Fruit fly (Drosophila melanogaster) whole organism, embryonic: ENCODE data around the gene Ide.

Experiments
- Asciz ChIP-seq: fragments of 200-800 bp; sonication (Bioruptor generic); optimal IDR thresholded peaks from 2 replicates; lab custom pipeline; 2017; ENCODE audit warnings: missing biosample characterization, mild to moderate bottlenecking, missing genetic modification characterization, missing genetic modification reagents
- BtbVII ChIP-seq: fragments of 200-800 bp; sonication (Bioruptor generic); optimal IDR thresholded peaks from 3 replicates; lab custom pipeline; 2017; ENCODE audit warnings: missing biosample characterization, mild to moderate bottlenecking, missing genetic modification characterization
- CG11560 ChIP-seq: fragments of 200-800 bp; sonication (Bioruptor generic); IDR thresholded peaks from 3 replicates; pipeline ENCODE4 v1.3.6; 2022; ENCODE audit warnings: missing biosample characterization, missing genetic modification characterization
- CG11723 ChIP-seq: fragments of 200-800 bp; sonication (Bioruptor generic); optimal IDR thresholded peaks from 2 replicates; lab custom pipeline; 2017; ENCODE audit warnings: missing biosample characterization, mild to moderate bottlenecking, missing genetic modification characterization
- CG12219 ChIP-seq: fragments of 200-800 bp; sonication (Bioruptor generic); optimal IDR thresholded peaks from 3 replicates; lab custom pipeline; 2018; ENCODE audit warnings: missing biosample characterization, mild to moderate bottlenecking, missing genetic modification characterization
- CG13424 ChIP-seq: fragments of 200-800 bp; sonication (Bioruptor generic); optimal IDR thresholded peaks from 2 replicates; lab custom pipeline; 2019; ENCODE audit warnings: missing biosample characterization, mild to moderate bottlenecking, missing genetic modification characterization, moderate library complexity
- CG13624 ChIP-seq: fragments of 200-800 bp; sonication (Bioruptor generic); optimal IDR thresholded peaks from 2 replicates; lab custom pipeline; 2016; ENCODE audit warnings: missing biosample characterization, missing genetic modification characterization
- CG16779 ChIP-seq: fragments of 200-800 bp; sonication (Bioruptor generic); IDR thresholded peaks from 2 replicates; pipeline ENCODE4 v1.3.6; 2022; ENCODE audit warnings: missing biosample characterization, missing genetic modification characterization
- CG18476 ChIP-seq: fragments of 200-800 bp; sonication (Bioruptor generic); optimal IDR thresholded peaks from 2 replicates; lab custom pipeline; 2016; ENCODE audit warnings: missing biosample characterization, mild to moderate bottlenecking, missing genetic modification characterization
- CG2712 ChIP-seq: fragments of 200-800 bp; optimal IDR thresholded peaks from 3 replicates; lab custom pipeline; 2019; ENCODE audit warnings: missing biosample characterization, mild to moderate bottlenecking, missing genetic modification characterization, moderate library complexity
- CG2875 ChIP-seq: fragments of 200-800 bp; sonication (Bioruptor generic); optimal IDR thresholded peaks from 2 replicates; lab custom pipeline; 2017; ENCODE audit warnings: missing biosample characterization, mild to moderate bottlenecking, missing genetic modification characterization, missing genetic modification reagents
- CG2889 ChIP-seq: fragments of 200-800 bp; sonication (Bioruptor generic); IDR thresholded peaks from 3 replicates; pipeline ENCODE4 v1.3.6; 2022; ENCODE audit warnings: missing biosample characterization, missing genetic modification characterization
- CG31365 ChIP-seq: fragments of 200-800 bp; sonication (Bioruptor generic); optimal IDR thresholded peaks from 2 replicates; lab custom pipeline; 2018; ENCODE audit warnings: missing biosample characterization, mild to moderate bottlenecking, missing genetic modification characterization
- CG3281 ChIP-seq: fragments of 200-800 bp; sonication (Bioruptor generic); optimal IDR thresholded peaks from 3 replicates; lab custom pipeline; 2017; ENCODE audit warnings: missing biosample characterization, mild to moderate bottlenecking, missing genetic modification characterization
- CG3407 ChIP-seq: fragments of 200-800 bp; sonication (Bioruptor generic); optimal IDR thresholded peaks from 2 replicates; lab custom pipeline; 2018; ENCODE audit warnings: missing biosample characterization, mild to moderate bottlenecking, missing genetic modification characterization
- CG3847 ChIP-seq: fragments of 200-800 bp; sonication (Bioruptor generic); IDR thresholded peaks from 2 replicates; pipeline ENCODE4 v1.3.6; 2022; ENCODE audit warnings: missing biosample characterization, missing genetic modification characterization
- CG4404 ChIP-seq: fragments of 200-800 bp; sonication (Bioruptor generic); IDR thresholded peaks from 2 replicates; pipeline ENCODE4 v1.3.6; 2022; ENCODE audit warnings: missing biosample characterization, missing genetic modification characterization
- CG4730 ChIP-seq: fragments of 200-800 bp; sonication (Bioruptor generic); IDR thresholded peaks from 2 replicates; pipeline ENCODE4 v1.3.6; 2022; ENCODE audit warnings: missing biosample characterization, missing genetic modification characterization
- CG4854 ChIP-seq: fragments of 200-800 bp; sonication (Bioruptor generic); optimal IDR thresholded peaks from 2 replicates; lab custom pipeline; 2016; ENCODE audit warnings: missing biosample characterization, missing genetic modification characterization, inconsistent platforms
- CG6175 ChIP-seq: fragments of 200-800 bp; sonication (Bioruptor generic); IDR thresholded peaks from 3 replicates; pipeline ENCODE4 v1.3.6; 2022; ENCODE audit warnings: missing biosample characterization, missing genetic modification characterization
- CG8388 ChIP-seq: fragments of 200-800 bp; sonication (Bioruptor generic); optimal IDR thresholded peaks from 2 replicates; lab custom pipeline; 2019; ENCODE audit warnings: missing biosample characterization, mild to moderate bottlenecking, missing genetic modification characterization, moderate library complexity
- CrebB ChIP-seq: fragments of 200-800 bp; sonication (Bioruptor generic); optimal IDR thresholded peaks from 3 replicates; lab custom pipeline; 2018; ENCODE audit warnings: missing biosample characterization, mild to moderate bottlenecking, missing genetic modification characterization
- ERR ChIP-seq: fragments of 200-800 bp; sonication (Bioruptor generic); optimal IDR thresholded peaks from 2 replicates; lab custom pipeline; 2016; ENCODE audit warnings: missing biosample characterization, missing genetic modification characterization
- Fer1 ChIP-seq: fragments of 200-800 bp; sonication (Bioruptor generic); optimal IDR thresholded peaks from 2 replicates; lab custom pipeline; 2017; ENCODE audit warnings: missing biosample characterization, mild to moderate bottlenecking, missing genetic modification characterization
- Hmr ChIP-seq: fragments of 200-800 bp; sonication (Bioruptor generic); optimal IDR thresholded peaks from 3 replicates; lab custom pipeline; 2017; ENCODE audit warnings: mild to moderate bottlenecking, missing biosample characterization, missing genetic modification reagents, missing genetic modification characterization
- Hmx ChIP-seq: fragments of 200-800 bp; sonication (Bioruptor generic); optimal IDR thresholded peaks from 2 replicates; lab custom pipeline; 2016; ENCODE audit warnings: missing biosample characterization, missing genetic modification characterization
- Oaz ChIP-seq: fragments of 200-800 bp; sonication (Bioruptor generic); IDR thresholded peaks from 2 replicates; pipeline ENCODE4 v1.3.6; 2022; ENCODE audit warnings: missing biosample characterization, missing genetic modification characterization
- Sin3A ChIP-seq: fragments of >200 bp; optimal IDR thresholded peaks from 2 replicates; lab custom pipeline; 2018
- Six4 ChIP-seq: fragments of 200-800 bp; sonication (Bioruptor generic); optimal IDR thresholded peaks from 2 replicates; lab custom pipeline; 2016; ENCODE audit warnings: missing biosample characterization, missing genetic modification characterization
- Taf1 ChIP-seq: fragments of 200-800 bp; sonication (Bioruptor generic); IDR thresholded peaks from 2 replicates; pipeline ENCODE4 v1.3.6; 2022; ENCODE audit warnings: missing biosample characterization, missing genetic modification characterization
- ap ChIP-seq: fragments of 200-800 bp; sonication (Bioruptor generic); IDR thresholded peaks from 2 replicates; pipeline ENCODE4 v1.3.6; 2022; ENCODE audit warnings: missing biosample characterization, missing genetic modification characterization
- chm ChIP-seq: fragments of 200-800 bp; sonication (Bioruptor generic); IDR thresholded peaks from 2 replicates; pipeline ENCODE4 v1.3.6; 2022; ENCODE audit warnings: missing biosample characterization, missing genetic modification characterization
- dati ChIP-seq: fragments of 200-800 bp; sonication (Bioruptor generic); IDR thresholded peaks from 2 replicates; pipeline ENCODE4 v1.3.6; 2022; ENCODE audit warnings: missing biosample characterization, missing genetic modification characterization
- emc ChIP-seq: fragments of 200-800 bp; sonication (Bioruptor generic); optimal IDR thresholded peaks from 2 replicates; lab custom pipeline; 2016; ENCODE audit warnings: missing biosample characterization, missing genetic modification characterization
- exex ChIP-seq: fragments of 200-800 bp; sonication (Bioruptor generic); optimal IDR thresholded peaks from 4 replicates; lab custom pipeline; 2018; ENCODE audit warnings: missing biosample characterization, mild to moderate bottlenecking, missing genetic modification characterization, moderate library complexity
- fd3F ChIP-seq: fragments of 200-800 bp; sonication (Bioruptor generic); optimal IDR thresholded peaks from 2 replicates; lab custom pipeline; 2018; ENCODE audit warnings: missing biosample characterization, mild to moderate bottlenecking, missing genetic modification characterization, moderate library complexity
- hth ChIP-seq: fragments of >200 bp; optimal IDR thresholded peaks from 2 replicates; lab custom pipeline; 2017; ENCODE audit warnings: inconsistent platforms
- kay ChIP-seq: fragments of 200-800 bp; sonication (Bioruptor generic); optimal IDR thresholded peaks from 2 replicates; lab custom pipeline; 2016; ENCODE audit warnings: missing biosample characterization, missing genetic modification characterization
- nom ChIP-seq: fragments of 200-800 bp; sonication (Bioruptor generic); optimal IDR thresholded peaks from 2 replicates; lab custom pipeline; 2017; ENCODE audit warnings: missing biosample characterization, missing genetic modification characterization, mild to moderate bottlenecking, moderate library complexity, missing genetic modification reagents
- odd ChIP-seq: fragments of 200-800 bp; sonication (Bioruptor generic); optimal IDR thresholded peaks from 2 replicates; lab custom pipeline; 2017; ENCODE audit warnings: missing biosample characterization, mild to moderate bottlenecking, missing genetic modification characterization
- p53 ChIP-seq: fragments of 200-800 bp; sonication (Bioruptor generic); optimal IDR thresholded peaks from 2 replicates; lab custom pipeline; 2016; ENCODE audit warnings: missing biosample characterization, missing genetic modification characterization
- pho ChIP-seq: fragments of 200-800 bp; sonication (Bioruptor generic); optimal IDR thresholded peaks from 2 replicates; lab custom pipeline; 2016; ENCODE audit warnings: missing biosample characterization, missing genetic modification characterization
- psq ChIP-seq: fragments of 200-800 bp; sonication (Bioruptor generic); optimal IDR thresholded peaks from 2 replicates; lab custom pipeline; 2017; ENCODE audit warnings: missing biosample characterization, missing genetic modification characterization
- sc ChIP-seq, 3 experiments: fragments of >200 bp in 2 of 3; fragments of 200-800 bp in 1 of 3; sonication (Bioruptor generic) in 1 of 3; optimal IDR thresholded peaks; 2 replicates in 2 of 3; 3 replicates in 1 of 3; lab custom pipeline; 2017; ENCODE audit warnings: mild to moderate bottlenecking in 1 of 3, missing biosample characterization in 1 of 3, missing genetic modification characterization in 1 of 3, missing genetic modification reagents in 1 of 3
- seq ChIP-seq: fragments of 200-800 bp; sonication (Bioruptor generic); IDR thresholded peaks from 2 replicates; pipeline ENCODE4 v1.3.6; 2022; ENCODE audit warnings: missing biosample characterization, missing genetic modification characterization
- sim ChIP-seq: fragments of 200-800 bp; sonication (Bioruptor generic); IDR thresholded peaks from 2 replicates; pipeline ENCODE4 v1.3.6; 2022; ENCODE audit warnings: missing biosample characterization, missing genetic modification characterization
- sna ChIP-seq: fragments of 200-800 bp; sonication (Bioruptor generic); IDR thresholded peaks from 2 replicates; pipeline ENCODE4 v1.3.6; 2022; ENCODE audit warnings: missing biosample characterization, missing genetic modification characterization; ENCODE audit not compliant: partially characterized antibody
- stwl ChIP-seq: fragments of 200-800 bp; sonication (Bioruptor generic); optimal IDR thresholded peaks from 3 replicates; lab custom pipeline; 2018; ENCODE audit warnings: missing biosample characterization, mild to moderate bottlenecking, missing genetic modification characterization, moderate library complexity
- tio ChIP-seq: fragments of 200-800 bp; sonication (Bioruptor generic); optimal IDR thresholded peaks from 2 replicates; lab custom pipeline; 2017; ENCODE audit warnings: missing biosample characterization, missing genetic modification characterization, inconsistent platforms
- zfh1 ChIP-seq: fragments of 200-800 bp; sonication (Bioruptor generic); IDR thresholded peaks from 3 replicates; pipeline ENCODE4 v1.3.6; 2022; ENCODE audit warnings: missing biosample characterization, missing genetic modification characterization

Gene Ide

dm6 chr3L:20401026-20401912, 25.6 kb upstream of the Ide start, which contains the start of gene trbl (continued):
- TF ChIP-seq stwl (peak; percentile 31), CG31365 (peak; percentile 71), CG6175 (GFP tag; lab: Robert Waterston, UW) (no peak), hth (lab: Kevin White, UChicago) (no peak), Oaz (GFP tag; lab: Robert Waterston, UW) (no peak), pho (GFP tag; lab: Kevin White, UChicago) (no peak), CG3407 (peak; percentile 24), exex (tag; lab: Kevin White, UChicago) (peak; percentile 77), fd3F (GFP tag; lab: Kevin White, UChicago) (no peak), Hmr (GFP tag; lab: Kevin White, UChicago) (peak; percentile 59), CG3281 (GFP tag; lab: Kevin White, UChicago) (peak; percentile 47), p53 (no peak), sna (0 out of 2 replicates have a peak, but pooled peaks have one; percentile 55), CG2889 (GFP tag; lab: Robert Waterston, UW) (no peak), Sin3A (lab: Kevin White, UChicago) (no peak), CG13624 (peak; percentile 69), seq (GFP tag; lab: Robert Waterston, UW) (peak; percentile 69; the same call in 1 of the 2 replicates), CG8388 (GFP tag; lab: Kevin White, UChicago) (no peak), ERR (GFP tag; lab: Kevin White, UChicago) (no peak), CG3847 (GFP tag; lab: Robert Waterston, UW) (no peak), dati (0 out of 2 replicates have a peak, but pooled peaks have one; percentile 34), tio (no peak), CG4404 (GFP tag; lab: Robert Waterston, UW) (no peak), nom (GFP tag; lab: Kevin White, UChicago) (peak; percentile 58), CG12219 (GFP tag; lab: Kevin White, UChicago) (peak; percentile 18), CG4730 (GFP tag; lab: Robert Waterston, UW) (no peak), psq (GFP tag; lab: Kevin White, UChicago) (peak; percentile 83), kay (GFP tag; lab: Kevin White, UChicago) (no peak), Six4 (GFP tag; lab: Kevin White, UChicago) (no peak), CG18476 (GFP tag; lab: Kevin White, UChicago) (no peak), odd (GFP tag; lab: Kevin White, UChicago) (no peak), CG16779 (no peak), sim (GFP tag; lab: Robert Waterston, UW) (no peak), BtbVII (GFP tag; lab: Kevin White, UChicago) (peak; percentile 66), CG13424 (tag; lab: Kevin White, UChicago) (peak; percentile 6), emc (GFP tag; lab: Kevin White, UChicago) (no peak), zfh1 (GFP tag; lab: Robert Waterston, UW) (no peak), Hmx (no peak), CG11560 (tag; lab: Robert Waterston, UW) (no peak), Taf1 (no peak), Asciz (GFP tag; lab: Kevin White, UChicago) (no peak), CG2875 (GFP tag; lab: Kevin White, UChicago) (no peak), chm (GFP tag; lab: Robert Waterston, UW) (peak; percentile 85), CG11723 (GFP tag; lab: Kevin White, UChicago) (peak; percentile 25), CG4854 (GFP tag; lab: Kevin White, UChicago) (no peak), Fer1 (GFP tag; lab: Kevin White, UChicago) (peak; percentile 74), CrebB (tag; lab: Kevin White, UChicago) (peak; percentile 49), CG2712 (tag; lab: Kevin White, UChicago) (peak; percentile 36), ap (GFP tag; lab: Robert Waterston, UW) (no peak), sc (optimal IDR thresholded peaks at IDR 0.05; lab: Kevin White, UChicago) (no peak), sc (GFP tag; optimal IDR thresholded peaks at IDR 0.05; lab: Kevin White, UChicago) (no peak)
